Worm (Caenorhabditis elegans) whole organism, L3 larva: ENCODE results near the gene gpb-1.

ENCODE experiments used
- ceh-9 ChIP-seq: sonication (generic microtip); optimal IDR thresholded peaks from 2 replicates; lab custom pipeline; 2018; ENCODE audit warnings: missing biosample characterization, missing genetic modification characterization
- fos-1 ChIP-seq: fragments of 150-350 bp; optimal IDR thresholded peaks from 2 replicates; lab custom pipeline; 2014; ENCODE audit warnings: missing biosample characterization, missing genetic modification characterization
- jun-1 ChIP-seq: fragments of 150-350 bp; optimal IDR thresholded peaks from 2 replicates; lab custom pipeline; 2014; ENCODE audit warnings: missing biosample characterization, missing genetic modification reagents, missing genetic modification characterization
- lin-15B ChIP-seq: fragments of 150-350 bp; optimal IDR thresholded peaks from 2 replicates; lab custom pipeline; 2014; ENCODE audit warnings: missing biosample characterization, missing genetic modification characterization
- pqm-1 ChIP-seq: fragments of 150-350 bp; optimal IDR thresholded peaks from 2 replicates; lab custom pipeline; 2017; ENCODE audit warnings: missing biosample characterization, missing genetic modification characterization, inconsistent platforms
- zag-1 ChIP-seq: fragments of 150-350 bp; optimal IDR thresholded peaks from 2 replicates; lab custom pipeline; 2014; ENCODE audit warnings: missing biosample characterization, missing genetic modification characterization
- ztf-11 ChIP-seq: fragments of 150-350 bp; optimal IDR thresholded peaks from 2 replicates; lab custom pipeline; 2014; ENCODE audit warnings: missing biosample characterization, missing genetic modification characterization

DNA sequence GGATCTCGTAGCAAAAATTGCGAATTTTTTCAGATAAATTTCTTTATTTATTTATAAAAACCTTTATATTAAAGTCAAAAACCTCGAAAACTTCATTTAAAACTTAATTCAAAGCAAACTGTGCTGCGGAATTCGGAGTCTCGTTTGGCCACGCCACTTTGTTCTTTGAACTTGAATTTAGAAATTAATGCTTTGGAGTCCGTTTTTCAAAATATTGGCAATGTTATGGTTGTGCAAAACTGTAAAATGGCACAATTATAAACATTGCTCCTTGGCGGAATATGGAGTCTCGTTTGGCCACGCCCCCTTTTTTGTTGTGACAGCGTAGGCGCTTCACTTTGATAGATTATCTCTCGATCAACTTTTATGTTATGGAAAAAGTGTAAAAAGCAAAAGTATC is 28.9 kb downstream of the gpb-1 start:
- TF ChIP-seq fos-1 (tag; lab: Kevin White, UChicago), result no peak
- TF ChIP-seq zag-1 (tag; lab: Kevin White, UChicago), result no peak
- TF ChIP-seq jun-1 (tag; lab: Kevin White, UChicago), result no peak
- TF ChIP-seq ztf-11 (tag; lab: Kevin White, UChicago), result no peak
- no peak for TF ChIP-seq lin-15B (tag; lab: Kevin White, UChicago)
- no peak for TF ChIP-seq ceh-9 (tag; lab: Kevin White, UChicago)
- TF ChIP-seq pqm-1, result no peak
